Worm (Caenorhabditis elegans) whole organism, mixed stage, embryonic: Measurements from ENCODE around the gene M117.3.

ENCODE experiments used
- blmp-1 ChIP-seq: fragments of 150-350 bp; optimal IDR thresholded peaks from 2 replicates; lab custom pipeline; 2014; ENCODE audit warnings: missing biosample characterization, missing genetic modification characterization
- nhr-12 ChIP-seq: fragments of 150-350 bp; optimal IDR thresholded peaks from 2 replicates; lab custom pipeline; 2014; ENCODE audit warnings: missing biosample characterization, missing genetic modification characterization
- snpc-4 ChIP-seq: fragments of 150-350 bp; optimal IDR thresholded peaks from 2 replicates; lab custom pipeline; 2014; ENCODE audit warnings: missing biosample characterization, missing genetic modification characterization
- unc-62 ChIP-seq: fragments of 150-350 bp; optimal IDR thresholded peaks from 2 replicates; lab custom pipeline; 2014; ENCODE audit warnings: missing biosample characterization, missing genetic modification reagents, missing genetic modification characterization

DNA sequence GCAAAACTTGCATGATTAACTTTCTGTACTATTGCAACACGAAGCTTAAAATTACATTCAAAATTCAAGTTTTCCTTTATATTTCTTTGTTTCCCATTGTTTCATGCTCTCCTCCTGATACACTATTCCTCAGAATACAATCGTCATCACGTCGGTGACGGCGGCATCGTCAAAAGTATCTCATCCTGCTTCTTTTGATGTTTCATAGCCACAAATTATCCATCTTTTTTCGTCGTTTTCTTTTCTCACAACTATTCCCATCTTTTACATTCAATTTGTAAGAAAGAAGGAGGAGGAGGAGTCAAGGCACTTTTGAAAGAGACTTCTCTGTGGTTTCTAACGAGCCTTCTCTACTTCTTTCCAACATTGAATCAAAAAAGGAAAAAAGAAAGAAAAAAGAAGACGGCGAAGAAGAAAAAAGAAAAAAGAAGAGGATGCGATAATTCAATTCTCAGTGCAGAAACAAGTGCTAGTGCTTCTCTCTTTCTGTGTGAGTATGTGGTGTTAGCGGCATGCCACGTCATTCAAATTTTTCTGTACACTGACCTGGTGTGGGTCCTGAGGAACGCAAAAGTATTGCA is 33.5 kb upstream of the M117.3 start:
- TF ChIP-seq unc-62 (GFP tag; lab: Kevin White, UChicago) (no peak), snpc-4 (tag; lab: Kevin White, UChicago) (no peak), blmp-1 (tag; lab: Kevin White, UChicago) (no peak), nhr-12 (no peak)
